Worm (Caenorhabditis elegans) whole organism, young adult: ENCODE results near the gene snrp-200.

Experiments
- D2030.7 ChIP-seq: fragments of 200-800 bp; sonication (Bioruptor generic); IDR thresholded peaks from 2 replicates; pipeline ENCODE4 v1.3.6; 2022; ENCODE audit warnings: missing genetic modification reagents, missing genetic modification characterization, missing compliant biosample characterization
- Y53F4B.3 ChIP-seq: fragments of 200-800 bp; sonication (Bioruptor generic); IDR thresholded peaks from 2 replicates; pipeline ENCODE4 v1.3.6; 2022; ENCODE audit warnings: missing genetic modification reagents, missing genetic modification characterization, missing compliant biosample characterization
- Y67H2A.10 ChIP-seq: fragments of 200-800 bp; sonication (Bioruptor generic); conservative IDR thresholded peaks from 2 replicates; pipeline ENCODE4 v1.3.6; 2022; ENCODE audit warnings: missing genetic modification reagents, missing genetic modification characterization, missing compliant biosample characterization
- Y79H2A.3 ChIP-seq: fragments of 200-800 bp; sonication (Bioruptor generic); conservative IDR thresholded peaks from 2 replicates; pipeline ENCODE4 v1.3.6; 2022; ENCODE audit warnings: missing genetic modification reagents, missing genetic modification characterization, missing compliant biosample characterization
- akir-1 ChIP-seq: fragments of 200-800 bp; sonication (Bioruptor generic); optimal IDR thresholded peaks from 2 replicates; lab custom pipeline; 2018; ENCODE audit warnings: mild to moderate bottlenecking, missing genetic modification characterization, moderate library complexity, missing compliant biosample characterization
- aptf-3 ChIP-seq: fragments of 200-800 bp; sonication (Bioruptor generic); IDR thresholded peaks from 2 replicates; pipeline ENCODE4 v1.3.6; 2022; ENCODE audit warnings: missing genetic modification characterization, missing compliant biosample characterization
- attf-3 ChIP-seq: fragments of 200-800 bp; sonication (Bioruptor generic); conservative IDR thresholded peaks from 2 replicates; pipeline ENCODE4 v1.3.6; 2022; ENCODE audit warnings: missing genetic modification reagents, missing genetic modification characterization, missing compliant biosample characterization
- attf-5 ChIP-seq: fragments of 200-800 bp; sonication (Bioruptor generic); optimal IDR thresholded peaks from 2 replicates; lab custom pipeline; 2018; ENCODE audit warnings: mild to moderate bottlenecking, missing genetic modification characterization, missing compliant biosample characterization
- ceh-79 ChIP-seq: sonication (generic microtip); optimal IDR thresholded peaks from 2 replicates; lab custom pipeline; 2017; ENCODE audit warnings: mild to moderate bottlenecking, missing genetic modification characterization, missing compliant biosample characterization
- chd-7 ChIP-seq: sonication (generic microtip); optimal IDR thresholded peaks from 2 replicates; lab custom pipeline; 2016; ENCODE audit warnings: mild to moderate bottlenecking, missing genetic modification characterization, moderate library complexity, missing compliant biosample characterization
- dox-1 ChIP-seq: fragments of 200-800 bp; sonication (Bioruptor generic); IDR thresholded peaks from 2 replicates; pipeline ENCODE4 v1.3.6; 2022; ENCODE audit warnings: missing genetic modification reagents, missing genetic modification characterization, missing compliant biosample characterization
- efl-1 ChIP-seq: fragments of 150-350 bp; optimal IDR thresholded peaks from 2 replicates; lab custom pipeline; 2014; ENCODE audit warnings: missing biosample characterization, missing genetic modification reagents, missing genetic modification characterization
- egl-44 ChIP-seq: fragments of 200-800 bp; sonication (Bioruptor generic); IDR thresholded peaks from 2 replicates; pipeline ENCODE4 v1.3.6; 2022; ENCODE audit warnings: missing genetic modification reagents, missing genetic modification characterization, missing compliant biosample characterization
- gei-17 ChIP-seq: fragments of 200-800 bp; sonication (Bioruptor generic); optimal IDR thresholded peaks from 2 replicates; lab custom pipeline; 2018; ENCODE audit warnings: mild to moderate bottlenecking, missing genetic modification characterization, missing compliant biosample characterization
- hlh-26 ChIP-seq: fragments of 200-800 bp; sonication (Bioruptor generic); conservative IDR thresholded peaks from 2 replicates; pipeline ENCODE4 v1.3.6; 2022; ENCODE audit warnings: missing genetic modification reagents, missing genetic modification characterization, missing compliant biosample characterization
- hsf-1 ChIP-seq: fragments of 200-800 bp; sonication (Bioruptor generic); IDR thresholded peaks from 2 replicates; pipeline ENCODE4 v1.3.6; 2022; ENCODE audit warnings: missing genetic modification reagents, missing genetic modification characterization, missing compliant biosample characterization
- lag-1 ChIP-seq: fragments of 200-800 bp; sonication (Bioruptor generic); IDR thresholded peaks from 2 replicates; pipeline ENCODE4 v1.3.6; 2022; ENCODE audit warnings: missing genetic modification reagents, missing genetic modification characterization, missing compliant biosample characterization
- madf-6 ChIP-seq: fragments of 200-800 bp; sonication (Bioruptor generic); IDR thresholded peaks from 2 replicates; pipeline ENCODE4 v1.3.6; 2022; ENCODE audit warnings: missing genetic modification reagents, missing genetic modification characterization, missing compliant biosample characterization
- mes-4 ChIP-seq: sonication (generic microtip); optimal IDR thresholded peaks from 2 replicates; lab custom pipeline; 2016; ENCODE audit warnings: missing genotype, missing genetic modification characterization, missing compliant biosample characterization
- nfya-1 ChIP-seq: sonication (generic microtip); optimal IDR thresholded peaks from 2 replicates; lab custom pipeline; 2017; ENCODE audit warnings: antibody characterized with exemption, missing compliant biosample characterization, missing genetic modification characterization, borderline replicate concordance; ENCODE audit not compliant: insufficient read depth
- nfya-2 ChIP-seq: fragments of 200-800 bp; sonication (Bioruptor generic); IDR thresholded peaks from 2 replicates; pipeline ENCODE4 v1.3.6; 2022; ENCODE audit warnings: missing genetic modification reagents, missing genetic modification characterization, missing compliant biosample characterization
- pbrm-1 ChIP-seq: fragments of 200-800 bp; sonication (Bioruptor generic); IDR thresholded peaks from 2 replicates; pipeline ENCODE4 v1.3.6; 2022; ENCODE audit warnings: missing genetic modification reagents, missing genetic modification characterization, missing compliant biosample characterization
- pha-4 ChIP-seq: fragments of 150-350 bp; sonication (generic microtip); optimal IDR thresholded peaks from 2 replicates; lab custom pipeline; 2014; ENCODE audit warnings: missing biosample characterization, missing genetic modification reagents, missing genetic modification characterization
- snpc-4 ChIP-seq, 5 experiments: fragments of 150-350 bp in 1 of 5; sonication (generic microtip) in 4 of 5; optimal IDR thresholded peaks; 2 replicates each; lab custom pipeline; 2014 to 2018; ENCODE audit warnings: missing genetic modification characterization in 5 of 5, missing biosample characterization in 3 of 5, antibody characterized with exemption in 2 of 5, mild to moderate bottlenecking in 2 of 5, missing compliant biosample characterization in 2 of 5, missing genotype in 2 of 5, moderate library complexity in 2 of 5, missing genetic modification reagents in 1 of 5
- tlf-1 ChIP-seq: fragments of 200-800 bp; sonication (Bioruptor generic); optimal IDR thresholded peaks from 2 replicates; lab custom pipeline; 2018; ENCODE audit warnings: mild to moderate bottlenecking, missing genetic modification characterization, missing compliant biosample characterization
- ztf-25 ChIP-seq: fragments of 200-800 bp; sonication (Bioruptor generic); IDR thresholded peaks from 2 replicates; pipeline ENCODE4 v1.3.6; 2022; ENCODE audit warnings: missing genetic modification reagents, missing genetic modification characterization, missing compliant biosample characterization

snrp-200 gene

ce11 chrII:12677975-12678866 is 58.5 kb downstream of the snrp-200 start (continued):
- TF ChIP-seq pha-4 = no peak
- peak; percentile 97 for TF ChIP-seq hsf-1 (GFP tag; lab: Robert Waterston, UW)
- TF ChIP-seq mes-4 (tag; lab: Kevin White, UChicago) = peak; percentile 75
- TF ChIP-seq madf-6 = peak; percentile 71
- TF ChIP-seq snpc-4 (GFP tag; optimal IDR thresholded peaks at IDR 0.05; lab: Kevin White, UChicago) = no peak
- peak in 3 of 4 experiments; percentile 39 to 63 (median 54) for TF ChIP-seq snpc-4 (tag; optimal IDR thresholded peaks at IDR 0.05; lab: Kevin White, UChicago)
- TF ChIP-seq hlh-26 (GFP tag; lab: Robert Waterston, UW) = no peak
- TF ChIP-seq tlf-1 (GFP tag; lab: Kevin White, UChicago) = peak; percentile 68
- TF ChIP-seq gei-17 (GFP tag; lab: Kevin White, UChicago) = peak; percentile 32
- peak; percentile 39 for TF ChIP-seq efl-1 (GFP tag; lab: Kevin White, UChicago)
- TF ChIP-seq Y53F4B.3 (GFP tag; lab: Robert Waterston, UW) = no peak
- TF ChIP-seq ceh-79 = peak; percentile 47
- no peak for TF ChIP-seq Y79H2A.3 (GFP tag; lab: Robert Waterston, UW)
- peak; percentile 87 for TF ChIP-seq dox-1
- TF ChIP-seq chd-7 (tag; lab: Kevin White, UChicago) = no peak
- TF ChIP-seq Y67H2A.10 = no peak; the same call in 1 of the 2 replicates
- no peak for TF ChIP-seq aptf-3
- peak; percentile 63 for TF ChIP-seq pbrm-1 (GFP tag; lab: Robert Waterston, UW)
- no peak for TF ChIP-seq nfya-2 (GFP tag; lab: Robert Waterston, UW)

DNA sequence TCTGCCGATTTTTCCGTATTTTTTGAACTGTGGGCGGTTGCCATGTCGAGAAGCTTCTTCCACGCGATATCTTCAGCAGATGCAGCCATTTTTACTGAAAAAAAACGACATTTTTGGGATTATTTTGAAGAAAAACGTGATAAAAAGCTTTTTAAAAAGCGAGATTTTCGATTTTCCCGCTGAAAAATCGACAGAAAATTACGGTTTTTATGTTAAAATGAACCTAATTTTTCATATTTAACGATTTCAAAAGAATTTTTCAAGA is 59.1 kb downstream of the snrp-200 start, which contains the start of gene Y38E10A.22:
TSS of gene Y38E10A.22 (minus strand) at position 101 of the 265 bp plus-strand sequence.
- no peak for TF ChIP-seq ztf-25
- TF ChIP-seq D2030.7 = no peak
- TF ChIP-seq akir-1 (GFP tag; lab: Kevin White, UChicago) = no peak
- no peak for TF ChIP-seq nfya-1 (tag; lab: Kevin White, UChicago)
- TF ChIP-seq egl-44 (GFP tag; lab: Robert Waterston, UW) = no peak
- no peak for TF ChIP-seq lag-1 (GFP tag; lab: Robert Waterston, UW)
- no peak for TF ChIP-seq attf-3
- TF ChIP-seq snpc-4 (GFP tag; optimal IDR thresholded peaks at IDR 0.05; lab: Kevin White, UChicago) = no peak
- TF ChIP-seq snpc-4 (tag; optimal IDR thresholded peaks at IDR 0.05; lab: Kevin White, UChicago) = no peak
- no peak for TF ChIP-seq attf-5 (GFP tag; lab: Kevin White, UChicago)
